Worm (Caenorhabditis elegans): ENCODE results near the gene gldi-8.

The gldi-8 gene

DNA sequence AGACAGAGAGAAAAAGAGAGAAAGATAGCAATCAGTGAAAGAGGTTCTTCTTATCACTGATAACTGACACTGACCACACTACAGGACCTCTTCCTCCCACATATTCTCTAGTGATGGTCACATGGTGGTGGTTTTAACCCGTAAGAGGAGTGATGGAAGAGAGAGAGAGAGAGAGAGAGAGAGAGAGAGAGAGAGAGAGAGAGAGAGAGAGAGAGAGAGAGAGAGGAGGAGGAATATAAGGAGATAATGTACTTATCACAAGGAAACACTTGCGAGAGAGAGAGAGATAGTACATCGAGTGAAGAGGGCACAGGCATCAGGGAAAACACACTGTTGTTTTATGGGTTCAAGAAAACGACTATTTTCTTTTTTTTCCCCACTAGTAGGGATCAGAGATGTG, 49.9 kb downstream of the gldi-8 start:
- TF ChIP-seq fkh-10 (GFP tag; optimal IDR thresholded peaks at IDR 0.05) (no peak), daf-12 (tag; optimal IDR thresholded peaks at IDR 0.05) (no peak), nhr-76 (tag; optimal IDR thresholded peaks at IDR 0.05) (no peak), egl-27 (tag; optimal IDR thresholded peaks at IDR 0.05) (no peak), nhr-77 (tag; optimal IDR thresholded peaks at IDR 0.05) (no peak), nhr-43 (tag; optimal IDR thresholded peaks at IDR 0.05; ENCODE audit: poor library complexity, severe bottlenecking) (peak; percentile 90), ceh-28 (tag; optimal IDR thresholded peaks at IDR 0.05) (peak; percentile 62), mml-1 (tag; optimal IDR thresholded peaks at IDR 0.05) (no peak), aly-2 (tag; optimal IDR thresholded peaks at IDR 0.05) (no peak), nhr-12 (tag; optimal IDR thresholded peaks at IDR 0.05) (no peak), egl-5 (tag; optimal IDR thresholded peaks at IDR 0.05) (no peak), R02D3.7 (tag; optimal IDR thresholded peaks at IDR 0.05) (peak; percentile 60), snpc-4 (tag; optimal IDR thresholded peaks at IDR 0.05) (no peak), nfya-1 (tag; optimal IDR thresholded peaks at IDR 0.05; ENCODE audit: insufficient read depth) (peak; percentile 61), ztf-11 (tag; optimal IDR thresholded peaks at IDR 0.05) (no peak), nhr-67 (tag; optimal IDR thresholded peaks at IDR 0.05) (no peak), lin-39 (tag; optimal IDR thresholded peaks at IDR 0.05) (no peak), pha-4 (tag; optimal IDR thresholded peaks at IDR 0.05) (peak; percentile 12), ceh-16 (tag; optimal IDR thresholded peaks at IDR 0.05) (no peak), unc-39 (tag; optimal IDR thresholded peaks at IDR 0.05) (no peak), skn-1 (tag; optimal IDR thresholded peaks at IDR 0.05) (no peak), tbx-2 (tag; optimal IDR thresholded peaks at IDR 0.05) (no peak), mdl-1 (tag; optimal IDR thresholded peaks at IDR 0.05) (peak; percentile 1), lin-15B (tag; optimal IDR thresholded peaks at IDR 0.05) (no peak), pqm-1 (tag; optimal IDR thresholded peaks at IDR 0.05) (peak; percentile 96), nhr-28 (tag; optimal IDR thresholded peaks at IDR 0.05) (peak; percentile 12), ztf-4 (tag; optimal IDR thresholded peaks at IDR 0.05) (peak; percentile 30), nhr-25 (tag; optimal IDR thresholded peaks at IDR 0.05) (peak; percentile 82), lsy-12 (tag; optimal IDR thresholded peaks at IDR 0.05) (peak; percentile 80), ama-1 (optimal IDR thresholded peaks at IDR 0.05) (no peak), zag-1 (tag; optimal IDR thresholded peaks at IDR 0.05) (no peak), ceh-82 (tag; optimal IDR thresholded peaks at IDR 0.05) (no peak), hmg-11 (tag; optimal IDR thresholded peaks at IDR 0.05) (no peak), ceh-9 (tag; optimal IDR thresholded peaks at IDR 0.05) (no peak), nhr-23 (tag; optimal IDR thresholded peaks at IDR 0.05) (peak; percentile 88), ZK546.5 (tag; optimal IDR thresholded peaks at IDR 0.05) (no peak), unc-62 (GFP tag; optimal IDR thresholded peaks at IDR 0.05) (no peak), fkh-2 (tag; optimal IDR thresholded peaks at IDR 0.05) (no peak), nhr-11 (tag; optimal IDR thresholded peaks at IDR 0.05) (no peak), jun-1 (tag; optimal IDR thresholded peaks at IDR 0.05) (peak; percentile 93), fos-1 (tag; optimal IDR thresholded peaks at IDR 0.05) (no peak), eor-1 (tag; optimal IDR thresholded peaks at IDR 0.05) (no peak), nhr-237 (tag; optimal IDR thresholded peaks at IDR 0.05) (no peak), elt-2 (tag; optimal IDR thresholded peaks at IDR 0.05) (peak; percentile 97), sea-2 (GFP tag; optimal IDR thresholded peaks at IDR 0.05) (no peak), elt-3 (tag; optimal IDR thresholded peaks at IDR 0.05) (peak in 2 of 3 experiments; percentile 24 to 39), elt-1 (tag; optimal IDR thresholded peaks at IDR 0.05) (no peak)

DNA sequence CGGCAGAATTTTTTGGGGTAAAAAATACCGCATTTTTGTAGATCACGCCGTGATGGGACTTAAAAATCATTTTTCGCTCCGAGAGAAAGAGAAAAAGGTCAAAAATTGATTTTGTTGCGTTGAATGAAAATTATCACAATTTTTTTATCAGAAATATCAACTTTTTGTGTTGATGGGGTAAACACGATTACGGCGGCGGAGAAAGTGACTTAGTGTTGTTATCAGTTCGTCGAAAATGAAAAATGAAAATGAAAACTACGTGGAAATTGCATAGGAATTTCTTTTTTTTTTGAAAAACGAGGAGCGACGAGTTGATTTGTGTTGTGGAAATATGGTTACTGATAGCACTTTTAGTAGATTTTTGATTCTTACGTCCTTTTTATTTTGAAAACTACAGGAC, 51.1 kb downstream of the gldi-8 start:
- TF ChIP-seq mdl-1 (tag; optimal IDR thresholded peaks at IDR 0.05) = no peak
- TF ChIP-seq pqm-1 (tag; optimal IDR thresholded peaks at IDR 0.05) = peak; percentile 17
- TF ChIP-seq snpc-4 (tag; optimal IDR thresholded peaks at IDR 0.05) = no peak
- no peak for TF ChIP-seq eor-1 (tag; optimal IDR thresholded peaks at IDR 0.05)
- TF ChIP-seq sea-2 (GFP tag; optimal IDR thresholded peaks at IDR 0.05) = no peak
- TF ChIP-seq nhr-11 (tag; optimal IDR thresholded peaks at IDR 0.05) = no peak
- TF ChIP-seq nfya-1 (tag; optimal IDR thresholded peaks at IDR 0.05; ENCODE audit: insufficient read depth) = no peak
- TF ChIP-seq nhr-237 (tag; optimal IDR thresholded peaks at IDR 0.05) = no peak
- TF ChIP-seq zag-1 (tag; optimal IDR thresholded peaks at IDR 0.05) = no peak
- TF ChIP-seq fos-1 (tag; optimal IDR thresholded peaks at IDR 0.05) = no peak
- no peak for TF ChIP-seq elt-3 (tag; optimal IDR thresholded peaks at IDR 0.05)
- no peak for TF ChIP-seq daf-12 (tag; optimal IDR thresholded peaks at IDR 0.05)
- no peak for TF ChIP-seq unc-62 (GFP tag; optimal IDR thresholded peaks at IDR 0.05)
- no peak for TF ChIP-seq nhr-43 (tag; optimal IDR thresholded peaks at IDR 0.05; ENCODE audit: poor library complexity, severe bottlenecking)
- no peak for TF ChIP-seq ceh-82 (tag; optimal IDR thresholded peaks at IDR 0.05)
- peak; percentile 29 for TF ChIP-seq pha-4 (tag; optimal IDR thresholded peaks at IDR 0.05)
- no peak for TF ChIP-seq lin-15B (tag; optimal IDR thresholded peaks at IDR 0.05)
- TF ChIP-seq ztf-4 (tag; optimal IDR thresholded peaks at IDR 0.05) = no peak
- TF ChIP-seq elt-2 (tag; optimal IDR thresholded peaks at IDR 0.05) = peak; percentile 89
- TF ChIP-seq nhr-25 (tag; optimal IDR thresholded peaks at IDR 0.05) = no peak
- no peak for TF ChIP-seq nhr-76 (tag; optimal IDR thresholded peaks at IDR 0.05)
- no peak for TF ChIP-seq tbx-2 (tag; optimal IDR thresholded peaks at IDR 0.05)
- no peak for TF ChIP-seq jun-1 (tag; optimal IDR thresholded peaks at IDR 0.05)
- no peak for TF ChIP-seq ztf-11 (tag; optimal IDR thresholded peaks at IDR 0.05)

All from whole organism, L3 larva.